Fruit fly (Drosophila melanogaster) whole organism, embryonic: Measurements from ENCODE around the gene CG14005.
A peak's percentile ranks its signal among the peaks of the same experiment; 100 is the strongest.

Experiments
- Blimp-1 ChIP-seq: fragments of 200-800 bp; sonication (Bioruptor generic); optimal IDR thresholded peaks from 3 replicates; lab custom pipeline; 2018; ENCODE audit warnings: missing biosample characterization, missing genetic modification characterization, mild to moderate bottlenecking, moderate library complexity, missing genetic modification reagents
- BtbVII ChIP-seq: fragments of 200-800 bp; sonication (Bioruptor generic); optimal IDR thresholded peaks from 3 replicates; lab custom pipeline; 2017; ENCODE audit warnings: missing biosample characterization, mild to moderate bottlenecking, missing genetic modification characterization
- CG10366 ChIP-seq: fragments of 200-800 bp; sonication (Bioruptor generic); IDR thresholded peaks from 2 replicates; pipeline ENCODE4 v1.3.6; 2022; ENCODE audit warnings: missing biosample characterization, missing genetic modification characterization
- CG10462 ChIP-seq: fragments of 200-800 bp; sonication (Bioruptor generic); optimal IDR thresholded peaks from 2 replicates; lab custom pipeline; 2016; ENCODE audit warnings: missing biosample characterization, missing genetic modification characterization
- CG10959 ChIP-seq: fragments of 200-800 bp; sonication (Bioruptor generic); IDR thresholded peaks from 2 replicates; pipeline ENCODE4 v1.3.6; 2022; ENCODE audit warnings: missing biosample characterization, missing genetic modification characterization
- CG11696 ChIP-seq: fragments of 200-800 bp; sonication (Bioruptor generic); IDR thresholded peaks from 2 replicates; pipeline ENCODE4 v1.3.6; 2022; ENCODE audit warnings: missing biosample characterization, missing genetic modification characterization
- CG12236 ChIP-seq: fragments of 200-800 bp; sonication (Bioruptor generic); optimal IDR thresholded peaks from 2 replicates; lab custom pipeline; 2016; ENCODE audit warnings: missing biosample characterization, missing genetic modification characterization
- CG14050 ChIP-seq: fragments of 200-800 bp; sonication (Bioruptor generic); IDR thresholded peaks from 3 replicates; pipeline ENCODE4 v1.3.6; 2022; ENCODE audit warnings: missing biosample characterization, missing genetic modification characterization
- CG15696 ChIP-seq: fragments of 200-800 bp; sonication (Bioruptor generic); optimal IDR thresholded peaks from 2 replicates; lab custom pipeline; 2019; ENCODE audit warnings: missing biosample characterization, mild to moderate bottlenecking, missing genetic modification characterization, moderate library complexity
- CG17568 ChIP-seq: fragments of 200-800 bp; sonication (Bioruptor generic); optimal IDR thresholded peaks from 2 replicates; lab custom pipeline; 2018; ENCODE audit warnings: missing biosample characterization, mild to moderate bottlenecking, missing genetic modification characterization, moderate library complexity
- CG17612 ChIP-seq: fragments of 200-800 bp; sonication (Bioruptor generic); IDR thresholded peaks from 2 replicates; pipeline ENCODE4 v1.3.6; 2022; ENCODE audit warnings: missing biosample characterization, missing genetic modification characterization
- CG31388 ChIP-seq: fragments of 200-800 bp; sonication (Bioruptor generic); optimal IDR thresholded peaks from 2 replicates; lab custom pipeline; 2016; ENCODE audit warnings: missing biosample characterization, missing genetic modification characterization
- CG32532 ChIP-seq: fragments of 200-800 bp; sonication (Bioruptor generic); IDR thresholded peaks from 2 replicates; pipeline ENCODE4 v1.3.6; 2022; ENCODE audit warnings: missing biosample characterization, missing genetic modification characterization
- CG32772 ChIP-seq: fragments of 200-800 bp; sonication (Bioruptor generic); IDR thresholded peaks from 2 replicates; pipeline ENCODE4 v1.3.6; 2022; ENCODE audit warnings: missing biosample characterization, missing genetic modification characterization
- CG6254 ChIP-seq: fragments of 200-800 bp; sonication (Bioruptor generic); optimal IDR thresholded peaks from 3 replicates; lab custom pipeline; 2017; ENCODE audit warnings: mild to moderate bottlenecking, missing biosample characterization, missing genetic modification reagents, missing genetic modification characterization
- CG6791 ChIP-seq: fragments of 200-800 bp; sonication (Bioruptor generic); IDR thresholded peaks from 3 replicates; pipeline ENCODE4 v1.3.6; 2022; ENCODE audit warnings: missing biosample characterization, missing genetic modification characterization; ENCODE audit not compliant: partially characterized antibody
- CG7357 ChIP-seq: fragments of 200-800 bp; sonication (Bioruptor generic); IDR thresholded peaks from 3 replicates; pipeline ENCODE4 v1.3.6; 2022; ENCODE audit warnings: missing biosample characterization, missing genetic modification characterization
- CG7556 ChIP-seq: fragments of 200-800 bp; sonication (Bioruptor generic); optimal IDR thresholded peaks from 2 replicates; lab custom pipeline; 2017; ENCODE audit warnings: missing biosample characterization, mild to moderate bottlenecking, missing genetic modification characterization
- CG9817 ChIP-seq: fragments of 200-800 bp; sonication (Bioruptor generic); optimal IDR thresholded peaks from 2 replicates; lab custom pipeline; 2018; ENCODE audit warnings: missing biosample characterization, mild to moderate bottlenecking, missing genetic modification characterization, moderate library complexity
- ERR ChIP-seq: fragments of 200-800 bp; sonication (Bioruptor generic); optimal IDR thresholded peaks from 2 replicates; lab custom pipeline; 2016; ENCODE audit warnings: missing biosample characterization, missing genetic modification characterization
- Eip74EF ChIP-seq, 2 experiments: fragments of 200-800 bp in 1 of 2; fragments of >200 bp in 1 of 2; sonication (Bioruptor generic) in 1 of 2; optimal IDR thresholded peaks; 2 replicates each; lab custom pipeline; 2017 to 2019; ENCODE audit warnings: missing biosample characterization in 2 of 2, missing genetic modification characterization in 2 of 2, mild to moderate bottlenecking in 1 of 2, moderate library complexity in 1 of 2
- HLHmδ ChIP-seq: fragments of 200-800 bp; sonication (Bioruptor generic); optimal IDR thresholded peaks from 2 replicates; lab custom pipeline; 2018; ENCODE audit warnings: missing biosample characterization, mild to moderate bottlenecking, missing genetic modification characterization, moderate library complexity
- Lim3 ChIP-seq: fragments of 200-800 bp; sonication (Bioruptor generic); IDR thresholded peaks from 2 replicates; pipeline ENCODE4 v1.3.6; 2022; ENCODE audit warnings: missing biosample characterization, missing genetic modification characterization
- Mad ChIP-seq: fragments of 200-800 bp; sonication (Bioruptor generic); optimal IDR thresholded peaks from 2 replicates; lab custom pipeline; 2016; ENCODE audit warnings: missing biosample characterization, missing genetic modification characterization
- Meics ChIP-seq: fragments of 200-800 bp; sonication (Bioruptor generic); optimal IDR thresholded peaks from 2 replicates; lab custom pipeline; 2017; ENCODE audit warnings: missing biosample characterization, mild to moderate bottlenecking, missing genetic modification characterization
- Myb ChIP-seq: fragments of 200-800 bp; sonication (Bioruptor generic); optimal IDR thresholded peaks from 2 replicates; lab custom pipeline; 2016; ENCODE audit warnings: missing biosample characterization, missing genetic modification characterization
- NFAT ChIP-seq: fragments of 200-800 bp; sonication (Bioruptor generic); IDR thresholded peaks from 2 replicates; pipeline ENCODE4 v1.3.6; 2022; ENCODE audit warnings: missing biosample characterization, missing genetic modification characterization
- Sin3A ChIP-seq: fragments of >200 bp; optimal IDR thresholded peaks from 2 replicates; lab custom pipeline; 2018
- YL-1 ChIP-seq: fragments of 200-800 bp; sonication (Bioruptor generic); optimal IDR thresholded peaks from 3 replicates; lab custom pipeline; 2017; ENCODE audit warnings: missing biosample characterization, mild to moderate bottlenecking, missing genetic modification characterization
- amos ChIP-seq: fragments of 200-800 bp; sonication (Bioruptor generic); IDR thresholded peaks from 2 replicates; pipeline ENCODE4 v1.3.6; 2022; ENCODE audit warnings: missing biosample characterization, missing genetic modification characterization; ENCODE audit not compliant: partially characterized antibody
- ara ChIP-seq: fragments of 200-800 bp; sonication (Bioruptor generic); IDR thresholded peaks from 2 replicates; pipeline ENCODE4 v1.3.6; 2022; ENCODE audit warnings: missing biosample characterization, missing genetic modification characterization
- chm ChIP-seq: fragments of 200-800 bp; sonication (Bioruptor generic); IDR thresholded peaks from 2 replicates; pipeline ENCODE4 v1.3.6; 2022; ENCODE audit warnings: missing biosample characterization, missing genetic modification characterization
- croc ChIP-seq: fragments of 200-800 bp; sonication (Bioruptor generic); conservative IDR thresholded peaks from 3 replicates; pipeline ENCODE4 v1.3.6; 2022; ENCODE audit warnings: missing biosample characterization, missing genetic modification characterization
- gt ChIP-seq: fragments of 200-800 bp; sonication (Bioruptor generic); IDR thresholded peaks from 2 replicates; pipeline ENCODE4 v1.3.6; 2022; ENCODE audit warnings: missing biosample characterization, missing genetic modification characterization
- ham ChIP-seq: fragments of 200-800 bp; sonication (Bioruptor generic); IDR thresholded peaks from 2 replicates; pipeline ENCODE4 v1.3.6; 2022; ENCODE audit warnings: missing biosample characterization, missing genetic modification characterization
- nau ChIP-seq: fragments of 200-800 bp; sonication (Bioruptor generic); optimal IDR thresholded peaks from 3 replicates; lab custom pipeline; 2017; ENCODE audit warnings: missing biosample characterization, mild to moderate bottlenecking, missing genetic modification characterization, missing genetic modification reagents
- nom ChIP-seq: fragments of 200-800 bp; sonication (Bioruptor generic); optimal IDR thresholded peaks from 2 replicates; lab custom pipeline; 2017; ENCODE audit warnings: missing biosample characterization, missing genetic modification characterization, mild to moderate bottlenecking, moderate library complexity, missing genetic modification reagents
- odd ChIP-seq: fragments of 200-800 bp; sonication (Bioruptor generic); optimal IDR thresholded peaks from 2 replicates; lab custom pipeline; 2017; ENCODE audit warnings: missing biosample characterization, mild to moderate bottlenecking, missing genetic modification characterization
- pb ChIP-seq: fragments of 200-800 bp; sonication (Bioruptor generic); optimal IDR thresholded peaks from 3 replicates; lab custom pipeline; 2016; ENCODE audit warnings: missing biosample characterization, missing genetic modification characterization
- pnt ChIP-seq: fragments of 200-800 bp; sonication (Bioruptor generic); optimal IDR thresholded peaks from 3 replicates; lab custom pipeline; 2016; ENCODE audit warnings: missing biosample characterization, missing genetic modification characterization
- psq ChIP-seq: fragments of 200-800 bp; sonication (Bioruptor generic); optimal IDR thresholded peaks from 2 replicates; lab custom pipeline; 2017; ENCODE audit warnings: missing biosample characterization, missing genetic modification characterization
- row ChIP-seq: fragments of 200-800 bp; sonication (Bioruptor generic); IDR thresholded peaks from 3 replicates; pipeline ENCODE4 v1.3.6; 2022; ENCODE audit warnings: missing biosample characterization, missing genetic modification characterization
- slbo ChIP-seq: fragments of 200-800 bp; sonication (Bioruptor generic); IDR thresholded peaks from 2 replicates; pipeline ENCODE4 v1.3.6; 2022; ENCODE audit warnings: missing biosample characterization, missing genetic modification characterization
- slp2 ChIP-seq: fragments of 200-800 bp; sonication (Bioruptor generic); optimal IDR thresholded peaks from 2 replicates; lab custom pipeline; 2016; ENCODE audit warnings: missing biosample characterization, missing genetic modification characterization
- ssp ChIP-seq: fragments of 200-800 bp; sonication (Bioruptor generic); IDR thresholded peaks from 2 replicates; pipeline ENCODE4 v1.3.6; 2022; ENCODE audit warnings: missing biosample characterization, missing genetic modification characterization
- stwl ChIP-seq: fragments of 200-800 bp; sonication (Bioruptor generic); optimal IDR thresholded peaks from 3 replicates; lab custom pipeline; 2018; ENCODE audit warnings: missing biosample characterization, mild to moderate bottlenecking, missing genetic modification characterization, moderate library complexity
- sug ChIP-seq: fragments of 200-800 bp; optimal IDR thresholded peaks from 2 replicates; lab custom pipeline; 2019; ENCODE audit warnings: missing biosample characterization, mild to moderate bottlenecking, missing genetic modification characterization, moderate library complexity
- tio ChIP-seq: fragments of 200-800 bp; sonication (Bioruptor generic); optimal IDR thresholded peaks from 2 replicates; lab custom pipeline; 2017; ENCODE audit warnings: missing biosample characterization, missing genetic modification characterization, inconsistent platforms
- trh ChIP-seq: fragments of 200-800 bp; sonication (Bioruptor generic); optimal IDR thresholded peaks from 2 replicates; lab custom pipeline; 2016; ENCODE audit warnings: missing biosample characterization, missing genetic modification characterization
- usp ChIP-seq: fragments of >200 bp; optimal IDR thresholded peaks from 2 replicates; lab custom pipeline; 2017; ENCODE audit warnings: missing biosample characterization, missing genetic modification characterization
- vnd ChIP-seq: fragments of 200-800 bp; sonication (Bioruptor generic); IDR thresholded peaks from 3 replicates; pipeline ENCODE4 v1.3.6; 2022; ENCODE audit warnings: missing biosample characterization, missing genetic modification characterization; ENCODE audit not compliant: partially characterized antibody
- vvl ChIP-seq: fragments of 200-800 bp; sonication (Bioruptor generic); IDR thresholded peaks from 2 replicates; pipeline ENCODE4 v1.3.6; 2022; ENCODE audit warnings: missing biosample characterization, missing genetic modification characterization
- wek ChIP-seq: fragments of 200-800 bp; sonication (Bioruptor generic); optimal IDR thresholded peaks from 3 replicates; lab custom pipeline; 2018; ENCODE audit warnings: missing biosample characterization, mild to moderate bottlenecking, missing genetic modification characterization, moderate library complexity

The CG14005 gene

DNA sequence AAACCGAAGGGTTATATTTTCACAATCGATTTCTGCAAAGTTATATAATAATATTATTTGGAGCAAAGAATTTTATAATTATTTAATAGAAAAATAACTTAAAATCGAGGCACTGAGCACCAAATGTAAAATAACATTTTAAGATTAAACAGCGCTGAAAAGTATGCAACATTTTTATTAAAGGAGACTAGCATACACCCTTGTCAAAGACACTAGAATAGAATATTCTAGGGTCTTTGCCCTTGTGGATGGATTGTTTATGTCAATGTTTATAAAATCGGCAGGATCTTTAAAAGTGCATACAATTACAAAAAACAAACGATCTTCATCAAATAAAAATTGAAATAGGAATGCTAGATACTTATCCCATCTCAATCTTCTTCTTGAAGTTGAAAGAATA lies 2.3 kb upstream of the CG14005 start (continued):
- TF ChIP-seq CG9817 (no peak), tio (GFP tag; lab: Kevin White, UChicago) (no peak), odd (no peak), Myb (GFP tag; lab: Kevin White, UChicago) (no peak), CG32772 (GFP tag; lab: Robert Waterston, UW) (no peak), slp2 (GFP tag; lab: Kevin White, UChicago) (no peak), ara (GFP tag; lab: Robert Waterston, UW) (no peak), amos (GFP tag; lab: Robert Waterston, UW) (no peak), trh (no peak), CG11696 (GFP tag; lab: Robert Waterston, UW) (peak; percentile 91), ham (GFP tag; lab: Robert Waterston, UW) (no peak), stwl (peak; percentile 2), psq (GFP tag; lab: Kevin White, UChicago) (no peak), CG14050 (GFP tag; lab: Robert Waterston, UW) (no peak), CG6254 (no peak), sug (tag; lab: Kevin White, UChicago) (no peak), CG10462 (GFP tag; lab: Kevin White, UChicago) (no peak), croc (GFP tag; lab: Robert Waterston, UW) (no peak), slbo (GFP tag; lab: Robert Waterston, UW) (no peak), HLHmδ (no peak), NFAT (GFP tag; lab: Robert Waterston, UW) (no peak), ERR (GFP tag; lab: Kevin White, UChicago) (no peak), gt (no peak), pb (no peak), CG17568 (GFP tag; lab: Kevin White, UChicago) (no peak)

DNA sequence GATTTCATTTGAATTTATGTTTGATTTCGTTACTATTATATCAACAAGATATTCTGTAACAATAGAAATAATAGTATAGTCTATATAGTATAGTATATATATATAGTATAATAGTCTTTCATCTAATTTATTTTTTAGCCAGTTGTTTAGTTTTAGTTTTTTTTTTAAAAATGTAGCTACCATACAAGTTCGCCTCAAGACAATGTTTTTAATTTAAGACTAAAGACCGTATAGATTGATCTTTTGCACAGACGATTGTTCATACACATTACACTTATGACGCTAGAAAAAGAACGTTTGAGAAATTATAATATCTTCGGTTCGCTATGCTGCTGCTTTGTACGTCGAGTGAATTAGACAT lies 1.4 kb downstream of the CG14005 start:
- TF ChIP-seq Blimp-1 (GFP tag; lab: Kevin White, UChicago) (peak; percentile 13), CG10366 (GFP tag; lab: Robert Waterston, UW) (peak; percentile 5; the same call in 1 of the 2 replicates), CG7357 (GFP tag; lab: Robert Waterston, UW) (no peak), vvl (GFP tag; lab: Robert Waterston, UW) (no peak), nau (no peak), CG6791 (GFP tag; lab: Robert Waterston, UW) (no peak), odd (no peak), Mad (GFP tag; lab: Kevin White, UChicago) (no peak), Eip74EF (GFP tag; optimal IDR thresholded peaks at IDR 0.05; lab: Kevin White, UChicago) (no peak), vnd (GFP tag; lab: Robert Waterston, UW) (no peak), nom (GFP tag; lab: Kevin White, UChicago) (no peak), BtbVII (no peak), pnt (GFP tag; lab: Kevin White, UChicago) (no peak), CG7556 (GFP tag; lab: Kevin White, UChicago) (no peak), CG31388 (no peak), Meics (GFP tag; lab: Kevin White, UChicago) (peak; percentile 54), YL-1 (GFP tag; lab: Kevin White, UChicago) (no peak), row (GFP tag; lab: Robert Waterston, UW) (peak; percentile 37; the same call in 2 of the 3 replicates), CG10959 (GFP tag; lab: Robert Waterston, UW) (no peak), CG15696 (tag; lab: Kevin White, UChicago) (peak; percentile 29), CG12236 (GFP tag; lab: Kevin White, UChicago) (no peak), Sin3A (lab: Kevin White, UChicago) (no peak), ssp (peak; percentile 79), Lim3 (no peak), CG17612 (GFP tag; lab: Robert Waterston, UW) (no peak), wek (GFP tag; lab: Kevin White, UChicago) (no peak), chm (no peak), CG32532 (GFP tag; lab: Robert Waterston, UW) (no peak; the same call in 1 of the 2 replicates), usp (no peak)
